Fruit fly (Drosophila melanogaster) whole organism, prepupa: ENCODE data around the gene Atg4b.

Experiments used
- Blimp-1 ChIP-seq: fragments of 200-800 bp; sonication (Bioruptor generic); optimal IDR thresholded peaks from 3 replicates; lab custom pipeline; 2017; ENCODE audit warnings: missing biosample characterization, missing genetic modification characterization, mild to moderate bottlenecking, moderate library complexity, missing genetic modification reagents
- CG11294 ChIP-seq: fragments of 200-800 bp; sonication (Bioruptor generic); IDR thresholded peaks from 2 replicates; pipeline ENCODE4 v1.3.6; 2022; ENCODE audit warnings: missing biosample characterization, missing genetic modification characterization
- CG11762 ChIP-seq: fragments of 200-800 bp; sonication (Bioruptor generic); optimal IDR thresholded peaks from 3 replicates; lab custom pipeline; 2016; ENCODE audit warnings: missing biosample characterization, missing genetic modification characterization; ENCODE audit not compliant: insufficient read depth
- CG15336 ChIP-seq: fragments of 200-800 bp; sonication (Bioruptor generic); IDR thresholded peaks from 2 replicates; pipeline ENCODE4 v1.3.6; 2022; ENCODE audit warnings: missing biosample characterization, missing genetic modification characterization
- CG1621 ChIP-seq: fragments of 200-800 bp; sonication (Bioruptor generic); optimal IDR thresholded peaks from 3 replicates; lab custom pipeline; 2018; ENCODE audit warnings: missing biosample characterization, mild to moderate bottlenecking, missing genetic modification characterization
- CG16779 ChIP-seq: fragments of 200-800 bp; sonication (Bioruptor generic); optimal IDR thresholded peaks from 3 replicates; lab custom pipeline; 2017; ENCODE audit warnings: missing biosample characterization, mild to moderate bottlenecking, missing genetic modification characterization
- CG3032 ChIP-seq: fragments of 200-800 bp; optimal IDR thresholded peaks from 2 replicates; lab custom pipeline; 2019; ENCODE audit warnings: missing biosample characterization, mild to moderate bottlenecking, missing genetic modification characterization, moderate library complexity
- CG31627 ChIP-seq: fragments of 200-800 bp; sonication (Bioruptor generic); optimal IDR thresholded peaks from 3 replicates; lab custom pipeline; 2016; ENCODE audit warnings: missing biosample characterization, missing genetic modification characterization
- CG32006 ChIP-seq: fragments of 200-800 bp; sonication (Bioruptor generic); optimal IDR thresholded peaks from 3 replicates; lab custom pipeline; 2017; ENCODE audit warnings: missing biosample characterization, mild to moderate bottlenecking, missing genetic modification characterization
- CG34406 ChIP-seq: fragments of 200-800 bp; sonication (Bioruptor generic); optimal IDR thresholded peaks from 3 replicates; lab custom pipeline; 2016; ENCODE audit warnings: missing biosample characterization, missing genetic modification characterization
- CG6792 ChIP-seq: fragments of 200-800 bp; sonication (Bioruptor generic); optimal IDR thresholded peaks from 3 replicates; lab custom pipeline; 2016; ENCODE audit warnings: missing biosample characterization, missing genetic modification characterization
- CG6808 ChIP-seq: fragments of 200-800 bp; sonication (Bioruptor generic); optimal IDR thresholded peaks from 3 replicates; lab custom pipeline; 2017; ENCODE audit warnings: missing biosample characterization, missing genetic modification characterization, mild to moderate bottlenecking, moderate library complexity, missing genetic modification reagents
- CG6854 ChIP-seq: fragments of 200-800 bp; sonication (Bioruptor generic); optimal IDR thresholded peaks from 2 replicates; lab custom pipeline; 2017; ENCODE audit warnings: missing biosample characterization, mild to moderate bottlenecking, missing genetic modification characterization
- CG9139 ChIP-seq: fragments of 200-800 bp; sonication (Bioruptor generic); optimal IDR thresholded peaks from 3 replicates; lab custom pipeline; 2017; ENCODE audit warnings: missing biosample characterization, mild to moderate bottlenecking, missing genetic modification characterization
- Eip78C ChIP-seq: fragments of 200-800 bp; sonication (Bioruptor generic); peaks from one replicate; lab custom pipeline; 2016; ENCODE audit warnings: missing biosample characterization, missing genetic modification characterization
- Eip93F ChIP-seq: fragments of 200-800 bp; sonication (Bioruptor generic); optimal IDR thresholded peaks from 2 replicates; lab custom pipeline; 2016; ENCODE audit warnings: missing biosample characterization, mild to moderate bottlenecking, missing genetic modification characterization
- Ets21C ChIP-seq: fragments of 200-800 bp; sonication (Bioruptor generic); optimal IDR thresholded peaks from 3 replicates; lab custom pipeline; 2016; ENCODE audit warnings: missing biosample characterization, missing genetic modification characterization
- Ets96B ChIP-seq: fragments of 200-800 bp; optimal IDR thresholded peaks from 2 replicates; lab custom pipeline; 2019; ENCODE audit warnings: missing biosample characterization, mild to moderate bottlenecking, missing genetic modification characterization, moderate library complexity
- Gug ChIP-seq: fragments of 200-800 bp; sonication (Bioruptor generic); IDR thresholded peaks from 2 replicates; pipeline ENCODE4 v1.3.6; 2022; ENCODE audit warnings: missing biosample characterization, missing genetic modification characterization
- Hr38 ChIP-seq: sonication (Bioruptor generic); optimal IDR thresholded peaks from 2 replicates; lab custom pipeline; 2016; ENCODE audit warnings: missing biosample characterization, missing genetic modification characterization
- Hr39 ChIP-seq: fragments of 200-800 bp; sonication (Bioruptor generic); optimal IDR thresholded peaks from 2 replicates; lab custom pipeline; 2016; ENCODE audit warnings: missing biosample characterization, missing genetic modification characterization
- Hr4 ChIP-seq: fragments of 200-800 bp; sonication (Bioruptor generic); optimal IDR thresholded peaks from 3 replicates; lab custom pipeline; 2016; ENCODE audit warnings: missing biosample characterization, missing genetic modification characterization
- OdsH ChIP-seq: fragments of 200-800 bp; sonication (Bioruptor generic); optimal IDR thresholded peaks from 3 replicates; lab custom pipeline; 2016; ENCODE audit warnings: missing biosample characterization, missing genetic modification characterization
- Sox102F ChIP-seq: fragments of 200-800 bp; sonication (Bioruptor generic); optimal IDR thresholded peaks from 2 replicates; lab custom pipeline; 2016; ENCODE audit warnings: missing biosample characterization, mild to moderate bottlenecking, missing genetic modification characterization
- achi ChIP-seq: fragments of 200-800 bp; sonication (Bioruptor generic); optimal IDR thresholded peaks from 3 replicates; lab custom pipeline; 2016; ENCODE audit warnings: missing biosample characterization, missing genetic modification characterization
- cyc ChIP-seq: fragments of 200-800 bp; sonication (Bioruptor generic); optimal IDR thresholded peaks from 3 replicates; lab custom pipeline; 2016; ENCODE audit warnings: missing biosample characterization, missing genetic modification characterization
- eg ChIP-seq: fragments of 200-800 bp; sonication (Bioruptor generic); IDR thresholded peaks from 3 replicates; pipeline ENCODE4 v1.3.6; 2022; ENCODE audit warnings: missing biosample characterization, missing genetic modification characterization
- fd59A ChIP-seq: fragments of 200-800 bp; sonication (Bioruptor generic); optimal IDR thresholded peaks from 2 replicates; lab custom pipeline; 2017; ENCODE audit warnings: missing biosample characterization, mild to moderate bottlenecking, missing genetic modification characterization, missing genetic modification reagents
- fd85E ChIP-seq: fragments of 200-800 bp; sonication (Bioruptor generic); optimal IDR thresholded peaks from 3 replicates; lab custom pipeline; 2016; ENCODE audit warnings: missing biosample characterization, missing genetic modification characterization
- fkh ChIP-seq: fragments of 200-800 bp; sonication (Bioruptor generic); optimal IDR thresholded peaks from 3 replicates; lab custom pipeline; 2017; ENCODE audit warnings: missing biosample characterization, mild to moderate bottlenecking, missing genetic modification characterization, moderate library complexity
- lz ChIP-seq: fragments of 200-800 bp; sonication (Bioruptor generic); optimal IDR thresholded peaks from 3 replicates; lab custom pipeline; 2016; ENCODE audit warnings: missing biosample characterization, missing genetic modification characterization
- pdm3 ChIP-seq: fragments of 200-800 bp; sonication (Bioruptor generic); optimal IDR thresholded peaks from 3 replicates; lab custom pipeline; 2016; ENCODE audit warnings: missing biosample characterization, missing genetic modification characterization
- salr ChIP-seq, 2 experiments: fragments of 200-800 bp; sonication (Bioruptor generic); optimal IDR thresholded peaks; 3 replicates each; lab custom pipeline; 2016 to 2018; ENCODE audit warnings: missing biosample characterization in 2 of 2, missing genetic modification characterization in 2 of 2, mild to moderate bottlenecking in 1 of 2
- spab ChIP-seq: fragments of 200-800 bp; sonication (Bioruptor generic); optimal IDR thresholded peaks from 2 replicates; lab custom pipeline; 2017; ENCODE audit warnings: missing biosample characterization, mild to moderate bottlenecking, missing genetic modification characterization, missing genetic modification reagents
- ss ChIP-seq, 2 experiments: fragments of 200-800 bp; sonication (Bioruptor generic); optimal IDR thresholded peaks; 2 replicates in 1 of 2; 3 replicates in 1 of 2; lab custom pipeline; 2017 to 2018; ENCODE audit warnings: mild to moderate bottlenecking in 2 of 2, missing biosample characterization in 2 of 2, missing genetic modification characterization in 2 of 2, moderate library complexity in 1 of 2
- topi ChIP-seq: fragments of 200-800 bp; sonication (Bioruptor generic); optimal IDR thresholded peaks from 3 replicates; lab custom pipeline; 2016; ENCODE audit warnings: missing biosample characterization, missing genetic modification characterization

Atg4b gene

DNA sequence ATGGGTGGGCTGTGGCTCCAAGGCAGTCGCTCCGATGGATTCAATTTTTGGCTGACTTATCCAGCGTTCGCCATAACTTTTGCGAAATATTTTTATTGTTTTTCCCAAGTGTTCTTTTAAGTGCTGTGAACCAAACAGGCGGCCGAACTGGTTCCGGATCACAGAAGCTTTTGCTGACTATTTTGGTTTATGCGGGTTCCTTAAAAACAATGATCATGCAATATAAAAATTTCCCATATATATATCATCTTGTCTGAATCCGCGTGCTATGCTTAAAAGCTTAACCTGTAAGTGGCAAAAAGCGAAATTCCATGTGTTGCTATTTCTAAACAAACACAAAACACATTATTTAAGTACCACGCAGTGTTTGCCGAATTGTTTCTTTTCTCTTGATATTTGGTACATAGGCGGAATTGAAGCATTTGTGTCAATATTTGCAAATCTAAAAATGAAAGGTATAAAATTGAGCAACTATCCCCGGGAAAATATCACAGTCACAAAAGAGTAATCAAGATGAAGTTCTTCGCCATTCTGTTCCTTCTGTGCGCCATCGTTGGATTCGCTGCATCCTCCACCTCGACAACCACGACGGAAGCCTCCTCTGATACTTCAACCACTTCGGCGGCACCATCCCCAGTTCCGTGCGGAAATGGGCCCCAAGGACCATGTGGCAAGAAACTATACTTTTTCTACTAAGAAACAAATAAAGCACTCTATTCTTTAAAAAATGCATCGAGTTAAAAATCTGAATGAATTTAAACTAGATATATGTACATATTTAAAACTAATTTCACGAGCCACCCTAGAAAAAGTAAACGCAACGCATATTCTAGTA, 36.6 kb downstream of the Atg4b start, which contains the start of the genes CG6276 and CG44040 (continued):
- TF ChIP-seq Blimp-1 (GFP tag; lab: Kevin White, UChicago) (peak; percentile 7), lz (peak; percentile 68), topi (GFP tag; lab: Kevin White, UChicago) (peak; percentile 63), CG3032 (tag; lab: Kevin White, UChicago) (peak; percentile 55), eg (peak; percentile 54), achi (GFP tag; lab: Kevin White, UChicago) (peak; percentile 48), CG15336 (GFP tag; lab: Robert Waterston, UW) (0 out of 2 replicates have a peak, but pooled peaks have one; percentile 24), CG6792 (GFP tag; lab: Kevin White, UChicago) (peak; percentile 46), Sox102F (no peak), Hr38 (GFP tag; lab: Kevin White, UChicago) (no peak), salr (GFP tag; optimal IDR thresholded peaks at IDR 0.05; lab: Kevin White, UChicago) (peak; percentile 40 to 64), Hr39 (GFP tag; lab: Kevin White, UChicago) (peak; percentile 55), CG6854 (GFP tag; lab: Kevin White, UChicago) (no peak), CG11762 (peak; percentile 16), OdsH (GFP tag; lab: Kevin White, UChicago) (peak; percentile 59), CG32006 (GFP tag; lab: Kevin White, UChicago) (peak; percentile 63), Hr4 (peak; percentile 50), CG1621 (tag; lab: Kevin White, UChicago) (peak; percentile 26), fd85E (GFP tag; lab: Kevin White, UChicago) (no peak), CG16779 (tag; lab: Kevin White, UChicago) (no peak), ss (GFP tag; optimal IDR thresholded peaks at IDR 0.05; lab: Kevin White, UChicago) (peak in 1 of 2 experiments; percentile 42)

DNA sequence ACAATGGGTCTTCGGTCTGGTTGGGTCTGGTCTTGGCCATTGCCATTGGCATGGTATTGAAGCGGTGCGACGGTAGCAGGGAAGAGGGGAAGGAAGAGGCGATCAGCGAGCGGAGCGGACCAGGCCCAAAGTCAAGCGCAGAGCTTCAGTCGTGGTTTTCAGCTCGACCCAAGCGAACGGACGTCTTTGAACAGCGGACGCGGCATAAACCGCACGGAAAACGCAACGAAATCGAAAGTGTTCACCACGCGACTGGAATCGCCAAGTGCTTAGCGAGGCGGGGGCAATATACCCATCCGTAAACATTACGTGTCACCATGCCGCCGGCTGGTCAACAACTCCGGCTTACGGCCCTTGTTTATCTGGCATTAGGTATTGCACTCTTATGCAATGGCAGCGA, 40.4 kb downstream of the Atg4b start, which contains the start of gene CG14866:
Gene CG14866, plus strand, starts transcription at position 146 of the 400 bp plus-strand sequence.
- TF ChIP-seq salr (GFP tag; optimal IDR thresholded peaks at IDR 0.05; lab: Kevin White, UChicago), result no peak
- peak; percentile 34 for TF ChIP-seq Eip78C
- TF ChIP-seq Blimp-1 (GFP tag; lab: Kevin White, UChicago), result peak; percentile 44
- no peak for TF ChIP-seq Eip93F
- no peak for TF ChIP-seq fkh

DNA sequence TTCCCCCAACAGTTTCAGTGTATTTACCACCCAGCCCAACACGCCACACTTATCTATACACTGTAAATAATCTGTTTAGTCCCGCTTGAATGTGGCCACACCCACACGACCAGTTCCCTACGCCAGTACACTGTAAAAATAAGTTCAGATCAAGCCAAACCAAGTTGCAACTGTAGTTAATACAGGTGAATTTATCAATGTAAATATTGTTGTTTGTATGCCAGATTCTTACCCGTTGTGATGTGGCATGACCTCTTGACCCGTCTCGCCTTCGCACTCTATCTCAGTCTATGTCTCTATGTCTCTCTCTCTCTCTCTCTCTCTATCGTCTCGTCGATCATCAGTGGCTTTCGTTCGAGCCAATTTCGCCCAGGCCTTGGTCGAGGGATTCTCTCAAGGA, 42.9 kb downstream of the Atg4b start:
- TF ChIP-seq CG6808 (no peak), cyc (GFP tag; lab: Kevin White, UChicago) (no peak), Hr39 (GFP tag; lab: Kevin White, UChicago) (no peak), Eip78C (no peak), CG31627 (GFP tag; lab: Kevin White, UChicago) (no peak), CG11294 (GFP tag; lab: Robert Waterston, UW) (no peak), Ets21C (GFP tag; lab: Kevin White, UChicago) (no peak), CG3032 (tag; lab: Kevin White, UChicago) (no peak), Ets96B (tag; lab: Kevin White, UChicago) (no peak), Eip93F (no peak), fd59A (GFP tag; lab: Kevin White, UChicago) (no peak), pdm3 (GFP tag; lab: Kevin White, UChicago) (no peak), CG34406 (GFP tag; lab: Kevin White, UChicago) (no peak), ss (GFP tag; optimal IDR thresholded peaks at IDR 0.05; lab: Kevin White, UChicago) (no peak), Blimp-1 (GFP tag; lab: Kevin White, UChicago) (no peak), topi (GFP tag; lab: Kevin White, UChicago) (no peak), spab (GFP tag; lab: Kevin White, UChicago) (no peak), CG9139 (GFP tag; lab: Kevin White, UChicago) (no peak), Gug (GFP tag; lab: Robert Waterston, UW) (no peak), CG1621 (tag; lab: Kevin White, UChicago) (no peak)
